Worm (Caenorhabditis elegans) whole organism, L4 larva: ENCODE results near the gene str-106.
A peak's percentile ranks its signal among the peaks of the same experiment; 100 is the strongest.

ENCODE experiments used
- F10B5.3 ChIP-seq: sonication (generic microtip); optimal IDR thresholded peaks from 2 replicates; lab custom pipeline; 2016; ENCODE audit warnings: mild to moderate bottlenecking, missing genetic modification characterization, missing compliant biosample characterization
- T20F7.1 ChIP-seq: fragments of 200-800 bp; sonication (Bioruptor generic); optimal IDR thresholded peaks from 2 replicates; lab custom pipeline; 2018; ENCODE audit warnings: mild to moderate bottlenecking, missing genetic modification characterization, missing compliant biosample characterization
- T26A8.4 ChIP-seq: fragments of 200-800 bp; sonication (Bioruptor generic); IDR thresholded peaks from 2 replicates; pipeline ENCODE4 v1.3.6; 2022; ENCODE audit warnings: missing genetic modification characterization, missing compliant biosample characterization
- Y105C5A.15 ChIP-seq: fragments of 200-800 bp; sonication (Bioruptor generic); IDR thresholded peaks from 2 replicates; pipeline ENCODE4 v1.3.6; 2022; ENCODE audit warnings: missing genetic modification characterization, missing compliant biosample characterization
- ZK337.2 ChIP-seq: fragments of 200-800 bp; sonication (Bioruptor generic); IDR thresholded peaks from 2 replicates; pipeline ENCODE4 v1.3.6; 2022; ENCODE audit warnings: missing genetic modification reagents, missing genetic modification characterization, missing compliant biosample characterization
- aly-2 ChIP-seq: sonication (generic microtip); optimal IDR thresholded peaks from 2 replicates; lab custom pipeline; 2018; ENCODE audit warnings: missing biosample characterization, missing genetic modification characterization
- attf-4 ChIP-seq: sonication (generic microtip); optimal IDR thresholded peaks from 3 replicates; lab custom pipeline; 2017; ENCODE audit warnings: missing biosample characterization, missing genetic modification characterization
- ceh-62 ChIP-seq: sonication (generic microtip); optimal IDR thresholded peaks from 2 replicates; lab custom pipeline; 2017; ENCODE audit warnings: missing biosample characterization, missing genetic modification characterization
- ctbp-1 ChIP-seq: fragments of 200-800 bp; sonication (Bioruptor generic); IDR thresholded peaks from 2 replicates; pipeline ENCODE4 v1.3.6; 2022; ENCODE audit warnings: missing genetic modification reagents, missing genetic modification characterization, missing compliant biosample characterization
- daf-16 ChIP-seq, 3 experiments: sonication (generic microtip); optimal IDR thresholded peaks; 2 replicates each; lab custom pipeline; 2016 to 2017; ENCODE audit warnings: missing genetic modification characterization in 3 of 3, missing genetic modification reagents in 3 of 3, mild to moderate bottlenecking in 2 of 3, missing compliant biosample characterization in 2 of 3, missing biosample characterization in 1 of 3, moderate library complexity in 1 of 3
- daf-19 ChIP-seq: fragments of 200-800 bp; sonication (Bioruptor generic); conservative IDR thresholded peaks from 2 replicates; pipeline ENCODE4 v1.3.6; 2022; ENCODE audit warnings: missing genetic modification characterization, missing compliant biosample characterization
- daf-8 ChIP-seq: fragments of 200-800 bp; sonication (Bioruptor generic); IDR thresholded peaks from 2 replicates; pipeline ENCODE4 v1.3.6; 2022; ENCODE audit warnings: missing genetic modification characterization, missing compliant biosample characterization
- dve-1 ChIP-seq: sonication (generic microtip); optimal IDR thresholded peaks from 2 replicates; lab custom pipeline; 2017; ENCODE audit warnings: antibody characterized with exemption, mild to moderate bottlenecking, missing genetic modification characterization, missing compliant biosample characterization; ENCODE audit not compliant: insufficient read depth
- hif-1 ChIP-seq, 2 experiments: sonication (generic microtip); optimal IDR thresholded peaks; 2 replicates each; lab custom pipeline; 2016 to 2017; ENCODE audit warnings: missing compliant biosample characterization in 2 of 2, missing genetic modification characterization in 2 of 2, missing genetic modification reagents in 2 of 2, missing genotype in 2 of 2, mild to moderate bottlenecking in 1 of 2
- hlh-11 ChIP-seq: fragments of 200-800 bp; sonication (Bioruptor generic); optimal IDR thresholded peaks from 2 replicates; lab custom pipeline; 2018; ENCODE audit warnings: mild to moderate bottlenecking, missing genetic modification characterization, missing compliant biosample characterization
- hlh-30 ChIP-seq: sonication (generic microtip); optimal IDR thresholded peaks from 2 replicates; lab custom pipeline; 2017; ENCODE audit warnings: antibody characterized with exemption, mild to moderate bottlenecking, missing genetic modification characterization, missing compliant biosample characterization; ENCODE audit not compliant: insufficient read depth
- lim-7 ChIP-seq: fragments of 200-800 bp; sonication (Bioruptor generic); IDR thresholded peaks from 2 replicates; pipeline ENCODE4 v1.3.6; 2022; ENCODE audit warnings: missing genetic modification characterization, missing compliant biosample characterization
- lin-1 ChIP-seq: fragments of 200-800 bp; sonication (Bioruptor generic); IDR thresholded peaks from 2 replicates; pipeline ENCODE4 v1.3.6; 2022; ENCODE audit warnings: missing genetic modification reagents, missing genetic modification characterization, missing compliant biosample characterization
- lin-29 ChIP-seq: fragments of 200-800 bp; sonication (Bioruptor generic); IDR thresholded peaks from 2 replicates; pipeline ENCODE4 v1.3.6; 2022; ENCODE audit warnings: missing genetic modification reagents, missing genetic modification characterization, missing compliant biosample characterization
- lin-38 ChIP-seq: fragments of 200-800 bp; sonication (Bioruptor generic); IDR thresholded peaks from 2 replicates; pipeline ENCODE4 v1.3.6; 2022; ENCODE audit warnings: missing genetic modification reagents, missing genetic modification characterization, missing compliant biosample characterization
- lsy-2 ChIP-seq, 2 experiments: fragments of 150-350 bp in 1 of 2; sonication (generic microtip) in 1 of 2; optimal IDR thresholded peaks; 2 replicates each; lab custom pipeline; 2014 to 2017; ENCODE audit warnings: missing biosample characterization in 2 of 2, missing genetic modification characterization in 2 of 2
- madf-5 ChIP-seq, 2 experiments: fragments of 200-800 bp; sonication (Bioruptor generic); IDR thresholded peaks; 2 replicates each; pipeline ENCODE4 v1.3.6; 2022; ENCODE audit warnings: missing compliant biosample characterization in 2 of 2, missing genetic modification characterization in 2 of 2
- madf-9 ChIP-seq: fragments of 200-800 bp; sonication (Bioruptor generic); conservative IDR thresholded peaks from 2 replicates; pipeline ENCODE4 v1.3.6; 2022; ENCODE audit warnings: missing genetic modification reagents, missing genetic modification characterization, missing compliant biosample characterization
- mdt-29 ChIP-seq: fragments of 200-800 bp; sonication (Bioruptor generic); IDR thresholded peaks from 2 replicates; pipeline ENCODE4 v1.3.6; 2022; ENCODE audit warnings: missing genetic modification reagents, missing genetic modification characterization, missing compliant biosample characterization
- mxl-3 ChIP-seq: fragments of 200-800 bp; sonication (Bioruptor generic); optimal IDR thresholded peaks from 2 replicates; lab custom pipeline; 2018; ENCODE audit warnings: mild to moderate bottlenecking, missing genetic modification characterization, missing compliant biosample characterization
- nhr-11 ChIP-seq: fragments of 150-350 bp; optimal IDR thresholded peaks from 2 replicates; lab custom pipeline; 2014; ENCODE audit warnings: missing biosample characterization, missing genetic modification characterization
- nhr-25 ChIP-seq: sonication (generic microtip); optimal IDR thresholded peaks from 2 replicates; lab custom pipeline; 2017; ENCODE audit warnings: missing genetic modification characterization, mild to moderate bottlenecking, missing compliant biosample characterization, antibody characterized with exemption, moderate library complexity, borderline replicate concordance; ENCODE audit not compliant: insufficient read depth
- nhr-41 ChIP-seq: fragments of 200-800 bp; sonication (Bioruptor generic); IDR thresholded peaks from 2 replicates; pipeline ENCODE4 v1.3.6; 2022; ENCODE audit warnings: missing genetic modification reagents, missing genetic modification characterization, missing compliant biosample characterization
- nhr-48 ChIP-seq: sonication (generic microtip); optimal IDR thresholded peaks from 2 replicates; lab custom pipeline; 2016; ENCODE audit warnings: mild to moderate bottlenecking, missing genetic modification characterization, missing compliant biosample characterization
- php-3 ChIP-seq: fragments of 200-800 bp; sonication (Bioruptor generic); IDR thresholded peaks from 2 replicates; pipeline ENCODE4 v1.3.6; 2022; ENCODE audit warnings: missing genetic modification reagents, missing genetic modification characterization, missing compliant biosample characterization
- skn-1 ChIP-seq: fragments of 150-350 bp; optimal IDR thresholded peaks from 2 replicates; lab custom pipeline; 2014; ENCODE audit warnings: missing biosample characterization, missing genetic modification characterization
- spr-1 ChIP-seq: sonication (generic microtip); optimal IDR thresholded peaks from 2 replicates; lab custom pipeline; 2016; ENCODE audit warnings: mild to moderate bottlenecking, missing genetic modification characterization, missing compliant biosample characterization
- spr-3 ChIP-seq: fragments of 200-800 bp; sonication (Bioruptor generic); optimal IDR thresholded peaks from 2 replicates; lab custom pipeline; 2018; ENCODE audit warnings: mild to moderate bottlenecking, missing genetic modification characterization, missing compliant biosample characterization
- tag-97 ChIP-seq: fragments of 200-800 bp; sonication (Bioruptor generic); IDR thresholded peaks from 2 replicates; pipeline ENCODE4 v1.3.6; 2022; ENCODE audit warnings: missing genetic modification characterization, missing compliant biosample characterization
- unc-130 ChIP-seq: sonication (generic microtip); optimal IDR thresholded peaks from 2 replicates; lab custom pipeline; 2016; ENCODE audit warnings: missing genetic modification reagents, missing genetic modification characterization, missing compliant biosample characterization
- unc-39 ChIP-seq: sonication (generic microtip); optimal IDR thresholded peaks from 2 replicates; lab custom pipeline; 2017; ENCODE audit warnings: missing biosample characterization, missing genetic modification characterization
- unc-62 ChIP-seq, 3 experiments: fragments of 150-350 bp in 1 of 3; sonication (generic microtip); optimal IDR thresholded peaks in 2 of 3; peaks in 1 of 3; 1 replicate in 1 of 3; 2 replicates in 2 of 3; lab custom pipeline; 2014 to 2017; ENCODE audit warnings: missing biosample characterization in 3 of 3, missing genetic modification characterization in 3 of 3, missing genetic modification reagents in 3 of 3, missing genotype in 1 of 3
- zip-11 ChIP-seq: fragments of 200-800 bp; sonication (Bioruptor generic); IDR thresholded peaks from 2 replicates; pipeline ENCODE4 v1.3.6; 2022; ENCODE audit warnings: missing genetic modification characterization, missing compliant biosample characterization

Gene str-106

DNA sequence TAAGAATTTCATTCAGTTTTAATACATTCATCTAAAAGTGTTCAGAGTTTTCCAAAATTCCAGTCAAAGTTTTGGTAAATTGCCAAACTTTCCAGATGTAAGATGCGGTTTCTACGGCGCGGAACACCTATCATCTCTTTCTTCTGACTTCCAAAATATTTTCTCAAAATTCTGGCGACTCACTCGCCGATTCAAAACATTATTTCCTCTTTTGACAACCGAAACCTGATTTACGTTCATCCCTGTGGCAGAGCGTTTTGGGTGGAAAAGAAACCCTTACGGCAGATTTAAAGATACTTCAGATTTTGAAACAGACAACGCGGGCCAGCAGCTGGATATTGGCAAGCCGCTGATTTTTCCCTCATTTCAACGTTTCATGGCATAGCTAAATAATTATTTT, 17.6 kb downstream of the str-106 start, which contains the start of gene F11A5.5:
Gene F11A5.5, plus strand, starts transcription at position 301 of the 400 bp plus-strand sequence.
- TF ChIP-seq unc-39 (tag; lab: Kevin White, UChicago) = no peak
- no peak for TF ChIP-seq nhr-11 (tag; lab: Kevin White, UChicago)
- TF ChIP-seq spr-1 (tag; lab: Kevin White, UChicago) = no peak
- TF ChIP-seq lim-7 (GFP tag; lab: Robert Waterston, UW) = no peak
- no peak for TF ChIP-seq zip-11
- no peak for TF ChIP-seq nhr-48 (tag; lab: Kevin White, UChicago)
- no peak for TF ChIP-seq lin-1 (GFP tag; lab: Robert Waterston, UW)
- no peak for TF ChIP-seq attf-4 (tag; lab: Kevin White, UChicago)
- TF ChIP-seq lin-38 (GFP tag; lab: Robert Waterston, UW) = no peak
- TF ChIP-seq lin-29 (GFP tag; lab: Robert Waterston, UW) = no peak
- TF ChIP-seq ZK337.2 (GFP tag; lab: Robert Waterston, UW) = no peak
- no peak for TF ChIP-seq T26A8.4 (GFP tag; lab: Robert Waterston, UW)
- TF ChIP-seq F10B5.3 (tag; lab: Kevin White, UChicago) = no peak
- no peak for TF ChIP-seq madf-5 (GFP tag; IDR thresholded peaks at IDR 0.05; lab: Robert Waterston, UW)

DNA sequence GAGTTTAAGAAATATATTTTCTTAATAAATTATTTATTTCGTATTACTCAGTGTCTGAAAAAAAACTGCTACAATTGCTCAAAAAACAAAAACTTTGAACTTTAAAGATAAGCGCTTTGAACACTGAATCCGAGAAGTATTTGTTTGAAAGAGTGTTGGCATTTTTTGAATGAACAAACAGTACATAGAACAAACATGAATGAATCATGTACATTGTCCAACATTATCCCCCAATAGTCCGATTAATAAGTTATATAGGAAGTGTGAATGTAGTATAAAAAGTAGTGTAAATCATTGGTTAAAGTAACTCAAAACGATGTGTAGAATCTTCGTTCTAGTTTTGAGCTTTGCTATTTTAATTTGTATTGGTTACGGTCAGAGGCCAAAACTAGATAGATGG, 21.3 kb downstream of the str-106 start, which contains the start of gene F11A5.17:
Gene F11A5.17, plus strand, starts transcription at position 301 of the 400 bp plus-strand sequence.
- no peak for TF ChIP-seq daf-16 (GFP tag; optimal IDR thresholded peaks at IDR 0.05; lab: Kevin White, UChicago)
- TF ChIP-seq daf-16 (tag; optimal IDR thresholded peaks at IDR 0.05; lab: Kevin White, UChicago) = no peak
- no peak for TF ChIP-seq madf-9
- no peak for TF ChIP-seq php-3
- no peak for TF ChIP-seq mxl-3
- TF ChIP-seq dve-1 (tag; lab: Kevin White, UChicago) = no peak
- TF ChIP-seq T20F7.1 (GFP tag; lab: Kevin White, UChicago) = no peak
- peak in 1 of 2 experiments; percentile 15 for TF ChIP-seq unc-62 (GFP tag; optimal IDR thresholded peaks at IDR 0.05 in 1 of 2; lab: Kevin White, UChicago)
- TF ChIP-seq unc-62 (tag; optimal IDR thresholded peaks at IDR 0.05; lab: Kevin White, UChicago) = no peak
- TF ChIP-seq hif-1 (tag; optimal IDR thresholded peaks at IDR 0.05; lab: Kevin White, UChicago) = no peak

DNA sequence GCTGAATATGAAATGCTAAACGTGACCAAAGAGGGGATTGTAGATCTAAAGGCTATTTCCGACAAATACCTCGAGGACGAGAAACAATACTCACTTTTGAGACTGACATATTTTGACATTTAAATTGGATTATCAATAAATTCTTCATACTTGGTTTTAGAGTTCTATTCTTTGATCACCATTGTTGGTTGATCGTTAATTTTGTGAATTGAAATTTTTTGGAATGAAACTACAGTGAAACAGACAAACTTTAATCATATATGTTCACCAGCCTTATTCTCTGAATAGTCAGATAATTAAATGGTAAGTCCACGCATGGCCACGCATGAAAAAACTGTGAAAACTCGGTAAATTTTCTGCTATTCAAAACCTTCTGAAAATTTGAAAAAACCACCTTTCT, 22.2 kb downstream of the str-106 start, which contains the start of gene F11A5.18:
Gene F11A5.18, plus strand, starts transcription at position 301 of the 400 bp plus-strand sequence.
- no peak for TF ChIP-seq ceh-62 (tag; lab: Kevin White, UChicago)
- no peak for TF ChIP-seq php-3
- TF ChIP-seq mdt-29 (GFP tag; lab: Robert Waterston, UW) = no peak
- TF ChIP-seq T26A8.4 (GFP tag; lab: Robert Waterston, UW) = no peak
- no peak for TF ChIP-seq daf-8 (GFP tag; lab: Robert Waterston, UW)
- TF ChIP-seq attf-4 (tag; lab: Kevin White, UChicago) = no peak
- no peak for TF ChIP-seq tag-97 (GFP tag; lab: Robert Waterston, UW)
- no peak for TF ChIP-seq lsy-2 (tag; optimal IDR thresholded peaks at IDR 0.05; lab: Kevin White, UChicago)
- no peak for TF ChIP-seq Y105C5A.15 (GFP tag; lab: Robert Waterston, UW)
- TF ChIP-seq hlh-11 (tag; lab: Kevin White, UChicago) = no peak
- TF ChIP-seq aly-2 = no peak
- no peak for TF ChIP-seq nhr-41 (GFP tag; lab: Robert Waterston, UW)
- no peak for TF ChIP-seq spr-3 (GFP tag; lab: Kevin White, UChicago)
- no peak for TF ChIP-seq zip-11
- no peak for TF ChIP-seq skn-1 (tag; lab: Kevin White, UChicago)
- no peak for TF ChIP-seq daf-19
- no peak for TF ChIP-seq hlh-30 (tag; lab: Kevin White, UChicago)
- no peak for TF ChIP-seq nhr-25
- TF ChIP-seq ctbp-1 (GFP tag; lab: Robert Waterston, UW) = no peak
- no peak for TF ChIP-seq unc-130 (GFP tag; lab: Kevin White, UChicago)
